Fruit fly (Drosophila melanogaster): ENCODE results near the gene Top2.

Gene Top2

dm6 chr2L:19434260-19434659 is 19.0 kb downstream of the Top2 start (continued):
- TF ChIP-seq Hr78 (GFP tag; optimal IDR thresholded peaks at IDR 0.05) (peak in 1 of 2 experiments; percentile 42), pum (GFP tag; optimal IDR thresholded peaks at IDR 0.05) (no peak), CG13296 (GFP tag; optimal IDR thresholded peaks at IDR 0.05) (peak; percentile 78), fd102C (GFP tag; optimal IDR thresholded peaks at IDR 0.05) (peak; percentile 79), eyg (GFP tag; optimal IDR thresholded peaks at IDR 0.05) (no peak), MTF-1 (GFP tag; optimal IDR thresholded peaks at IDR 0.05; ENCODE audit: borderline replicate concordance) (peak; percentile 85), Rfx (GFP tag; IDR thresholded peaks at IDR 0.05) (no peak), danr (GFP tag; IDR thresholded peaks at IDR 0.05) (no peak), HLH54F (GFP tag; optimal IDR thresholded peaks at IDR 0.05) (no peak), Aef1 (GFP tag; IDR thresholded peaks at IDR 0.05) (no peak), CG7987 (GFP tag; optimal IDR thresholded peaks at IDR 0.05) (peak; percentile 82), prd (optimal IDR thresholded peaks at IDR 0.05) (no peak), prd (GFP tag; IDR thresholded peaks at IDR 0.05) (no peak), hkb (optimal IDR thresholded peaks at IDR 0.05) (no peak), hkb (GFP tag; IDR thresholded peaks at IDR 0.05) (peak; percentile 38; the same call in 1 of the 2 replicates), Mad (GFP tag; optimal IDR thresholded peaks at IDR 0.05) (no peak), Xrp1 (GFP tag; IDR thresholded peaks at IDR 0.05) (peak; percentile 68), CG6813 (GFP tag; optimal IDR thresholded peaks at IDR 0.05) (peak; percentile 88), row (GFP tag; IDR thresholded peaks at IDR 0.05) (no peak), shn (GFP tag; optimal IDR thresholded peaks at IDR 0.05) (no peak), CG6765 (GFP tag; optimal IDR thresholded peaks at IDR 0.05) (peak; percentile 32), CoRest (tag; optimal IDR thresholded peaks at IDR 0.05) (no peak), Atf3 (GFP tag; optimal IDR thresholded peaks at IDR 0.05) (no peak), CG2120 (GFP tag; optimal IDR thresholded peaks at IDR 0.05) (no peak), CG12155 (GFP tag; optimal IDR thresholded peaks at IDR 0.05) (no peak), HLH4C (GFP tag; IDR thresholded peaks at IDR 0.05; ENCODE audit: partially characterized antibody) (no peak), unpg (GFP tag; optimal IDR thresholded peaks at IDR 0.05) (peak; percentile 61), CG14860 (GFP tag; IDR thresholded peaks at IDR 0.05; ENCODE audit: partially characterized antibody) (no peak), CG10147 (GFP tag; optimal IDR thresholded peaks at IDR 0.05) (peak; percentile 35), CG7786 (GFP tag; optimal IDR thresholded peaks at IDR 0.05) (no peak), CG12391 (tag; optimal IDR thresholded peaks at IDR 0.05) (peak; percentile 48), sug (tag; optimal IDR thresholded peaks at IDR 0.05) (peak; percentile 30), run (tag; optimal IDR thresholded peaks at IDR 0.05) (no peak), dan (GFP tag; IDR thresholded peaks at IDR 0.05) (no peak), croc (GFP tag; conservative IDR thresholded peaks at IDR 0.05) (no peak), HLHmδ (GFP tag; optimal IDR thresholded peaks at IDR 0.05) (peak; percentile 73), nau (GFP tag; optimal IDR thresholded peaks at IDR 0.05) (no peak), Hmx (GFP tag; optimal IDR thresholded peaks at IDR 0.05) (no peak), PHDP (tag; optimal IDR thresholded peaks at IDR 0.05) (peak; percentile 75), Nf-YA (GFP tag; IDR thresholded peaks at IDR 0.05) (no peak), Six4 (GFP tag; optimal IDR thresholded peaks at IDR 0.05) (no peak), klu (GFP tag; IDR thresholded peaks at IDR 0.05) (no peak), ci (GFP tag; IDR thresholded peaks at IDR 0.05) (peak; percentile 56; the same call in 1 of the 3 replicates), E2f2 (GFP tag; IDR thresholded peaks at IDR 0.05) (no peak), CG16863 (GFP tag; optimal IDR thresholded peaks at IDR 0.05) (no peak), CG3065 (GFP tag; optimal IDR thresholded peaks at IDR 0.05) (no peak), CG3838 (GFP tag; optimal IDR thresholded peaks at IDR 0.05) (no peak), Fer3 (tag; optimal IDR thresholded peaks at IDR 0.05) (peak; percentile 34), mam (GFP tag; optimal IDR thresholded peaks at IDR 0.05) (no peak), CG7271 (tag; optimal IDR thresholded peaks at IDR 0.05) (no peak), jing (GFP tag; optimal IDR thresholded peaks at IDR 0.05) (no peak), sd (tag; optimal IDR thresholded peaks at IDR 0.05) (peak; percentile 55)

Data from whole organism, embryonic.